Fruit fly (Drosophila melanogaster): ENCODE results near the gene CG14829.

Gene CG14829

DNA sequence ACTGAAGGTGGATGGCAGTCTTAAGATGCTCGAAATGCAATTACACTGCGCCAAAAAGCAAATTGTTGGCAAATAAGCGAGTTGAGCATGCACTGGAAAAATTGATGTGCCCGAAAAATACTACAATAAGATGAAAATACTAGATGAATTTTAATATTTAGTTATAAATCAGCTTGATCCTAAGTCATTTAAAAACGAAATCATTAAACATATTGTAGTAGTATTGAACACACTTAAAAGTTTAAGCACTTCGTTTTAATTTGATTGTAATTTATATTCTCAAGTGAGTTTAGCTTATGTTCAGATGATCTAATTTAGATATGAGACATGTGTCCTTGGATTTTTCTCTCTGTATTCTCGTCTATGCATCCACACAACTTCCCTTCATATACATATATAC, 24.5 kb upstream of the CG14829 start (continued):
- TF ChIP-seq CG1832 (GFP tag; optimal IDR thresholded peaks at IDR 0.05): no peak
- no peak for TF ChIP-seq CG6254 (GFP tag; optimal IDR thresholded peaks at IDR 0.05)
- peak; percentile 57 for TF ChIP-seq CG3281 (GFP tag; optimal IDR thresholded peaks at IDR 0.05)
- TF ChIP-seq sima (GFP tag; optimal IDR thresholded peaks at IDR 0.05): no peak
- no peak for TF ChIP-seq CG2129 (GFP tag; IDR thresholded peaks at IDR 0.05; ENCODE audit: partially characterized antibody)
- TF ChIP-seq Eip74EF (GFP tag; optimal IDR thresholded peaks at IDR 0.05): peak in 1 of 2 experiments; percentile 33
- TF ChIP-seq CG15269 (tag; optimal IDR thresholded peaks at IDR 0.05): peak; percentile 18
- no peak for TF ChIP-seq Vsx1 (GFP tag; optimal IDR thresholded peaks at IDR 0.05)
- no peak for TF ChIP-seq ase (GFP tag; IDR thresholded peaks at IDR 0.05)
- no peak for TF ChIP-seq CG11560 (tag; IDR thresholded peaks at IDR 0.05)
- TF ChIP-seq CG32532 (GFP tag; IDR thresholded peaks at IDR 0.05): no peak; the same call in 1 of the 2 replicates
- peak; percentile 40 for TF ChIP-seq Asciz (GFP tag; optimal IDR thresholded peaks at IDR 0.05)
- no peak for TF ChIP-seq CG18619 (GFP tag; optimal IDR thresholded peaks at IDR 0.05)
- no peak for TF ChIP-seq CG43689 (GFP tag; IDR thresholded peaks at IDR 0.05)
- no peak for TF ChIP-seq CG17186 (GFP tag; optimal IDR thresholded peaks at IDR 0.05)
- no peak for TF ChIP-seq Drgx (GFP tag; IDR thresholded peaks at IDR 0.05)
- TF ChIP-seq luna (GFP tag; optimal IDR thresholded peaks at IDR 0.05): no peak
- TF ChIP-seq lab (GFP tag; optimal IDR thresholded peaks at IDR 0.05): peak; percentile 25
- TF ChIP-seq CG9437 (GFP tag; optimal IDR thresholded peaks at IDR 0.05): no peak
- no peak for TF ChIP-seq CG13123 (GFP tag; optimal IDR thresholded peaks at IDR 0.05)
- TF ChIP-seq Gsc (GFP tag; IDR thresholded peaks at IDR 0.05): no peak
- TF ChIP-seq CG5953 (GFP tag; IDR thresholded peaks at IDR 0.05): no peak
- no peak for TF ChIP-seq seq (GFP tag; IDR thresholded peaks at IDR 0.05)
- peak; percentile 46 for TF ChIP-seq cwo (GFP tag; optimal IDR thresholded peaks at IDR 0.05)
- TF ChIP-seq Sox102F (GFP tag; optimal IDR thresholded peaks at IDR 0.05): peak; percentile 42
- no peak for TF ChIP-seq danr (GFP tag; IDR thresholded peaks at IDR 0.05)
- no peak for TF ChIP-seq CG30020 (tag; optimal IDR thresholded peaks at IDR 0.05)
- TF ChIP-seq dpn (GFP tag; optimal IDR thresholded peaks at IDR 0.05): peak in 1 of 2 experiments; percentile 33
- no peak for TF ChIP-seq mld (GFP tag; IDR thresholded peaks at IDR 0.05; ENCODE audit: partially characterized antibody)
- no peak for TF ChIP-seq HLH54F (GFP tag; optimal IDR thresholded peaks at IDR 0.05)
- TF ChIP-seq hb (GFP tag; IDR thresholded peaks at IDR 0.05; ENCODE audit: partially characterized antibody): no peak
- TF ChIP-seq gce (GFP tag; IDR thresholded peaks at IDR 0.05): no peak
- peak; percentile 72 for TF ChIP-seq CG31441 (GFP tag; IDR thresholded peaks at IDR 0.05)
- TF ChIP-seq CHES-1-like (GFP tag; optimal IDR thresholded peaks at IDR 0.05): no peak
- TF ChIP-seq CG10979 (tag; optimal IDR thresholded peaks at IDR 0.05): peak; percentile 12
- TF ChIP-seq pan (optimal IDR thresholded peaks at IDR 0.05): no peak
- peak in 1 of 2 experiments; percentile 41 for TF ChIP-seq pan (GFP tag; optimal IDR thresholded peaks at IDR 0.05 in 1 of 2, IDR thresholded peaks at IDR 0.05 in 1 of 2)
- TF ChIP-seq cg (GFP tag; optimal IDR thresholded peaks at IDR 0.05): no peak
- no peak for TF ChIP-seq CG8290 (GFP tag; optimal IDR thresholded peaks at IDR 0.05)
- no peak for TF ChIP-seq CG8290 (tag; optimal IDR thresholded peaks at IDR 0.05)
- TF ChIP-seq ERR (GFP tag; optimal IDR thresholded peaks at IDR 0.05): no peak
- no peak for TF ChIP-seq lmd (GFP tag; IDR thresholded peaks at IDR 0.05)
- TF ChIP-seq CG13296 (GFP tag; optimal IDR thresholded peaks at IDR 0.05): no peak
- TF ChIP-seq Ptx1 (GFP tag; IDR thresholded peaks at IDR 0.05): peak; percentile 53
- TF ChIP-seq Bteb2 (GFP tag; optimal IDR thresholded peaks at IDR 0.05): no peak
- TF ChIP-seq CG6854 (GFP tag; optimal IDR thresholded peaks at IDR 0.05): no peak
- TF ChIP-seq CG11723 (GFP tag; optimal IDR thresholded peaks at IDR 0.05): no peak
- TF ChIP-seq CG4282 (GFP tag; optimal IDR thresholded peaks at IDR 0.05): no peak
- TF ChIP-seq CG30403 (GFP tag; optimal IDR thresholded peaks at IDR 0.05): peak; percentile 31
- TF ChIP-seq CG14050 (GFP tag; IDR thresholded peaks at IDR 0.05): no peak
- TF ChIP-seq CG6272 (GFP tag; IDR thresholded peaks at IDR 0.05): no peak
- 0 out of 2 replicates have a peak, but pooled peaks have one; percentile 17 for TF ChIP-seq CG6689 (GFP tag; IDR thresholded peaks at IDR 0.05)
